Worm (Caenorhabditis elegans): Measurements from ENCODE around the gene tmbi-4.

The tmbi-4 gene

ce11 chrX:9168239-9168638, 17.7 kb downstream of the tmbi-4 start, which contains the start of gene B0563.9:
Gene B0563.9, plus strand, starts transcription at chrX:9168539.
- no peak for TF ChIP-seq unc-62 (GFP tag; optimal IDR thresholded peaks at IDR 0.05)
- no peak for TF ChIP-seq tlp-1 (tag; optimal IDR thresholded peaks at IDR 0.05)
- no peak for TF ChIP-seq nhr-71 (tag; optimal IDR thresholded peaks at IDR 0.05)
- TF ChIP-seq nhr-76 (tag; optimal IDR thresholded peaks at IDR 0.05) = no peak
- no peak for TF ChIP-seq efl-1 (optimal IDR thresholded peaks at IDR 0.05)
- TF ChIP-seq efl-1 (GFP tag; optimal IDR thresholded peaks at IDR 0.05 in 1 of 2) = no peak
- TF ChIP-seq aly-2 (tag; optimal IDR thresholded peaks at IDR 0.05) = no peak
- TF ChIP-seq ces-1 (GFP tag; optimal IDR thresholded peaks at IDR 0.05) = no peak
- no peak for TF ChIP-seq nhr-90 (tag; optimal IDR thresholded peaks at IDR 0.05; ENCODE audit: poor library complexity)
- TF ChIP-seq dpl-1 (GFP tag; optimal IDR thresholded peaks at IDR 0.05) = no peak
- no peak for TF ChIP-seq elt-3 (tag; optimal IDR thresholded peaks at IDR 0.05)
- TF ChIP-seq unc-86 (tag; optimal IDR thresholded peaks at IDR 0.05) = no peak
- TF ChIP-seq ceh-82 (tag; optimal IDR thresholded peaks at IDR 0.05) = no peak
- no peak for TF ChIP-seq lsy-2 (tag; optimal IDR thresholded peaks at IDR 0.05)

ce11 chrX:9170058-9170457, 19.6 kb downstream of the tmbi-4 start:
- TF ChIP-seq nhr-12 (tag; optimal IDR thresholded peaks at IDR 0.05) (no peak), vab-15 (tag; optimal IDR thresholded peaks at IDR 0.05) (no peak), egl-13 (tag; optimal IDR thresholded peaks at IDR 0.05) (no peak), mdl-1 (tag; optimal IDR thresholded peaks at IDR 0.05) (no peak), nhr-90 (tag; optimal IDR thresholded peaks at IDR 0.05; ENCODE audit: poor library complexity) (no peak), unc-86 (tag; optimal IDR thresholded peaks at IDR 0.05) (no peak), snu-23 (GFP tag; optimal IDR thresholded peaks at IDR 0.05) (no peak), sptf-1 (tag; optimal IDR thresholded peaks at IDR 0.05) (no peak), Y116A8C.19 (tag; optimal IDR thresholded peaks at IDR 0.05; ENCODE audit: borderline replicate concordance) (no peak), ama-1 (optimal IDR thresholded peaks at IDR 0.05) (no peak), jun-1 (tag; optimal IDR thresholded peaks at IDR 0.05) (no peak), fkh-8 (tag; optimal IDR thresholded peaks at IDR 0.05) (no peak), alr-1 (tag; optimal IDR thresholded peaks at IDR 0.05; ENCODE audit: borderline replicate concordance) (no peak), nhr-77 (tag; optimal IDR thresholded peaks at IDR 0.05) (no peak), dpl-1 (GFP tag; optimal IDR thresholded peaks at IDR 0.05) (no peak), dsc-1 (tag; optimal IDR thresholded peaks at IDR 0.05) (no peak), lir-3 (tag; optimal IDR thresholded peaks at IDR 0.05; ENCODE audit: poor library complexity) (no peak), xbp-1 (tag; optimal IDR thresholded peaks at IDR 0.05) (no peak)

DNA sequence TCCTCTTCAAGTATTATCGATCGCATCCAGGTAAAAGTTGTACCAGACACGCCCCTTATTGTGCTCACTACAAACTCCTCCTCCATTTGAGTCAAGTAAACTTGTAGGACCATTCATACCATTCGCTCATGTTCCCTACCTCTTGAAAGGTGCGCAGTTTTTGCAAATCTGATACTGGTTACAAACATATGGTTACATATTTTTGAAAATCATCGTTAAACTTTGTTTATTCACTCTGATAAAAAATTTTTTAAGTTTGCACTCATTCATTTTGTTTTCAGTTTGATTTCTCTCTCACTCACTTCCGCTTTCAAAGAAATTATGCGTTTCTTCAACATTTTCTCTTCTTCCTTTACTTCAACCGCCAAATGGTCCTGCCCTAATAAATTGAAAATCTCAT, 20.7 kb downstream of the tmbi-4 start, which contains the start of gene B0563.1:
Gene B0563.1 (plus strand): TSS at position 301 of the 400 bp plus-strand sequence.
- TF ChIP-seq mab-9 (GFP tag; IDR thresholded peaks at IDR 0.05) (no peak), efl-1 (optimal IDR thresholded peaks at IDR 0.05) (no peak), efl-1 (GFP tag; optimal IDR thresholded peaks at IDR 0.05 in 1 of 2) (peak in 1 of 2 experiments; percentile 24)

- TF ChIP-seq nhr-47 (tag; optimal IDR thresholded peaks at IDR 0.05) (no peak), ama-1 (optimal IDR thresholded peaks at IDR 0.05) (no peak), lin-13 (GFP tag; optimal IDR thresholded peaks at IDR 0.05) (no peak), mdl-1 (tag; optimal IDR thresholded peaks at IDR 0.05) (no peak), snu-23 (GFP tag; optimal IDR thresholded peaks at IDR 0.05) (no peak), sptf-1 (tag; optimal IDR thresholded peaks at IDR 0.05) (no peak), mab-9 (GFP tag; IDR thresholded peaks at IDR 0.05) (no peak), sup-37 (GFP tag; optimal IDR thresholded peaks at IDR 0.05) (no peak), hpl-2 (GFP tag; optimal IDR thresholded peaks at IDR 0.05) (no peak), fkh-10 (GFP tag; optimal IDR thresholded peaks at IDR 0.05) (no peak), mef-2 (tag; optimal IDR thresholded peaks at IDR 0.05) (no peak), nhr-12 (tag; optimal IDR thresholded peaks at IDR 0.05) (no peak), isw-1 (GFP tag; IDR thresholded peaks at IDR 0.05) (no peak), vab-15 (tag; optimal IDR thresholded peaks at IDR 0.05) (no peak), fkh-4 (tag; optimal IDR thresholded peaks at IDR 0.05; ENCODE audit: borderline replicate concordance) (no peak), nhr-90 (tag; optimal IDR thresholded peaks at IDR 0.05; ENCODE audit: poor library complexity) (no peak), C34B4.2 (tag; optimal IDR thresholded peaks at IDR 0.05) (no peak)
These were observed 21.8 kb downstream of the tmbi-4 start, which contains the start of gene B0563.18 for ce11 chrX:9172278-9172677. Gene B0563.18, plus strand, starts transcription at chrX:9172578.

All from whole organism, L1 larva.